Worm (Caenorhabditis elegans) whole organism, L3 larva: ENCODE results near the gene his-72.

Experiments used
- daf-12 ChIP-seq: fragments of 150-350 bp; optimal IDR thresholded peaks from 2 replicates; lab custom pipeline; 2014; ENCODE audit warnings: missing biosample characterization, missing genetic modification reagents, missing genetic modification characterization
- nhr-12 ChIP-seq: fragments of 150-350 bp; optimal IDR thresholded peaks from 2 replicates; lab custom pipeline; 2014; ENCODE audit warnings: missing biosample characterization, missing genetic modification characterization
- nhr-43 ChIP-seq: sonication (generic microtip); optimal IDR thresholded peaks from 2 replicates; lab custom pipeline; 2016; ENCODE audit warnings: mild to moderate bottlenecking, missing genetic modification characterization, missing compliant biosample characterization; ENCODE audit not compliant: poor library complexity, severe bottlenecking
- nhr-77 ChIP-seq: fragments of 150-350 bp; optimal IDR thresholded peaks from 2 replicates; lab custom pipeline; 2014; ENCODE audit warnings: missing biosample characterization, missing genetic modification characterization
- skn-1 ChIP-seq: fragments of 150-350 bp; optimal IDR thresholded peaks from 2 replicates; lab custom pipeline; 2014; ENCODE audit warnings: missing biosample characterization, missing genetic modification characterization
- zag-1 ChIP-seq: fragments of 150-350 bp; optimal IDR thresholded peaks from 2 replicates; lab custom pipeline; 2014; ENCODE audit warnings: missing biosample characterization, missing genetic modification characterization

- TF ChIP-seq daf-12 (tag; lab: Kevin White, UChicago), result no peak
- no peak for TF ChIP-seq zag-1 (tag; lab: Kevin White, UChicago)
- no peak for TF ChIP-seq nhr-43 (tag; lab: Kevin White, UChicago)
- TF ChIP-seq skn-1 (tag; lab: Kevin White, UChicago), result no peak
- no peak for TF ChIP-seq nhr-12 (tag; lab: Kevin White, UChicago)
- TF ChIP-seq nhr-77 (tag; lab: Kevin White, UChicago), result no peak
These were observed 23.9 kb downstream of the his-72 start for ce11 chrIII:12344940-12345339.
